Worm (Caenorhabditis elegans) whole organism, L4 larva: ENCODE data around the gene nhr-58.

Experiments used
- Y105C5A.15 ChIP-seq: fragments of 200-800 bp; sonication (Bioruptor generic); IDR thresholded peaks from 2 replicates; pipeline ENCODE4 v1.3.6; 2022; ENCODE audit warnings: missing genetic modification characterization, missing compliant biosample characterization
- Y75B8A.6 ChIP-seq: fragments of 200-800 bp; sonication (Bioruptor generic); IDR thresholded peaks from 2 replicates; pipeline ENCODE4 v1.3.6; 2022; ENCODE audit warnings: missing genetic modification reagents, missing genetic modification characterization, missing compliant biosample characterization
- ZK337.2 ChIP-seq: fragments of 200-800 bp; sonication (Bioruptor generic); IDR thresholded peaks from 2 replicates; pipeline ENCODE4 v1.3.6; 2022; ENCODE audit warnings: missing genetic modification reagents, missing genetic modification characterization, missing compliant biosample characterization
- aha-1 ChIP-seq: fragments of 150-350 bp; peaks from one replicate; lab custom pipeline; 2014; ENCODE audit warnings: missing biosample characterization, missing genetic modification characterization
- arid-1 ChIP-seq: fragments of 200-800 bp; sonication (Bioruptor generic); conservative IDR thresholded peaks from 2 replicates; pipeline ENCODE4 v1.3.6; 2022; ENCODE audit warnings: missing genetic modification reagents, missing genetic modification characterization, missing compliant biosample characterization
- attf-4 ChIP-seq: sonication (generic microtip); optimal IDR thresholded peaks from 3 replicates; lab custom pipeline; 2017; ENCODE audit warnings: missing biosample characterization, missing genetic modification characterization
- ctbp-1 ChIP-seq: fragments of 200-800 bp; sonication (Bioruptor generic); IDR thresholded peaks from 2 replicates; pipeline ENCODE4 v1.3.6; 2022; ENCODE audit warnings: missing genetic modification reagents, missing genetic modification characterization, missing compliant biosample characterization
- daf-12 ChIP-seq: fragments of 150-350 bp; optimal IDR thresholded peaks from 2 replicates; lab custom pipeline; 2014; ENCODE audit warnings: missing biosample characterization, missing genetic modification reagents, missing genetic modification characterization
- dmd-9 ChIP-seq: fragments of 200-800 bp; sonication (Bioruptor generic); IDR thresholded peaks from 2 replicates; pipeline ENCODE4 v1.3.6; 2022; ENCODE audit warnings: missing genetic modification reagents, missing genetic modification characterization, missing compliant biosample characterization
- dpl-1 ChIP-seq: fragments of 150-350 bp; optimal IDR thresholded peaks from 2 replicates; lab custom pipeline; 2014; ENCODE audit warnings: missing biosample characterization, missing genetic modification reagents, missing genetic modification characterization
- duxl-1 ChIP-seq: sonication (generic microtip); optimal IDR thresholded peaks from 2 replicates; lab custom pipeline; 2016; ENCODE audit warnings: mild to moderate bottlenecking, missing genetic modification characterization, moderate library complexity, missing compliant biosample characterization; ENCODE audit not compliant: poor library complexity
- egl-27 ChIP-seq: sonication (generic microtip); optimal IDR thresholded peaks from 3 replicates; lab custom pipeline; 2017; ENCODE audit warnings: missing biosample characterization, missing genetic modification reagents, missing genetic modification characterization
- fos-1 ChIP-seq: fragments of 150-350 bp; optimal IDR thresholded peaks from 2 replicates; lab custom pipeline; 2014; ENCODE audit warnings: missing biosample characterization, missing genetic modification characterization
- hif-1 ChIP-seq, 2 experiments: sonication (generic microtip); optimal IDR thresholded peaks; 2 replicates each; lab custom pipeline; 2016 to 2017; ENCODE audit warnings: missing compliant biosample characterization in 2 of 2, missing genetic modification characterization in 2 of 2, missing genetic modification reagents in 2 of 2, missing genotype in 2 of 2, mild to moderate bottlenecking in 1 of 2
- hlh-30 ChIP-seq: sonication (generic microtip); optimal IDR thresholded peaks from 2 replicates; lab custom pipeline; 2017; ENCODE audit warnings: antibody characterized with exemption, mild to moderate bottlenecking, missing genetic modification characterization, missing compliant biosample characterization; ENCODE audit not compliant: insufficient read depth
- hmg-1.1 ChIP-seq: fragments of 200-800 bp; sonication (Bioruptor generic); IDR thresholded peaks from 2 replicates; pipeline ENCODE4 v1.3.6; 2022; ENCODE audit warnings: missing genetic modification reagents, missing genetic modification characterization, missing compliant biosample characterization
- lin-1 ChIP-seq: fragments of 200-800 bp; sonication (Bioruptor generic); IDR thresholded peaks from 2 replicates; pipeline ENCODE4 v1.3.6; 2022; ENCODE audit warnings: missing genetic modification reagents, missing genetic modification characterization, missing compliant biosample characterization
- lin-13 ChIP-seq: fragments of 150-350 bp; optimal IDR thresholded peaks from 2 replicates; lab custom pipeline; 2014; ENCODE audit warnings: missing biosample characterization, missing genetic modification reagents, missing genetic modification characterization
- lin-15B ChIP-seq: fragments of 150-350 bp; sonication (generic microtip); optimal IDR thresholded peaks from 3 replicates; lab custom pipeline; 2014; ENCODE audit warnings: missing biosample characterization, missing genetic modification characterization
- madf-5 ChIP-seq, 2 experiments: fragments of 200-800 bp; sonication (Bioruptor generic); IDR thresholded peaks; 2 replicates each; pipeline ENCODE4 v1.3.6; 2022; ENCODE audit warnings: missing compliant biosample characterization in 2 of 2, missing genetic modification characterization in 2 of 2
- mep-1 ChIP-seq: fragments of 150-350 bp; sonication (generic microtip); optimal IDR thresholded peaks from 3 replicates; lab custom pipeline; 2014; ENCODE audit warnings: missing biosample characterization, missing genetic modification characterization
- mes-2 ChIP-seq: sonication (generic microtip); optimal IDR thresholded peaks from 2 replicates; lab custom pipeline; 2016; ENCODE audit warnings: missing genotype, mild to moderate bottlenecking, missing genetic modification characterization, missing compliant biosample characterization; ENCODE audit not compliant: poor library complexity, severe bottlenecking
- mxl-2 ChIP-seq: fragments of 200-800 bp; sonication (Bioruptor generic); conservative IDR thresholded peaks from 2 replicates; pipeline ENCODE4 v1.3.6; 2022; ENCODE audit warnings: missing genetic modification reagents, missing genetic modification characterization, missing compliant biosample characterization
- nhr-102 ChIP-seq: sonication (generic microtip); optimal IDR thresholded peaks from 2 replicates; lab custom pipeline; 2016; ENCODE audit warnings: mild to moderate bottlenecking, missing genetic modification characterization, moderate library complexity, missing compliant biosample characterization
- nhr-11 ChIP-seq: fragments of 150-350 bp; optimal IDR thresholded peaks from 2 replicates; lab custom pipeline; 2014; ENCODE audit warnings: missing biosample characterization, missing genetic modification characterization
- nhr-111 ChIP-seq: fragments of 200-800 bp; sonication (Bioruptor generic); optimal IDR thresholded peaks from 2 replicates; lab custom pipeline; 2018; ENCODE audit warnings: mild to moderate bottlenecking, missing genetic modification characterization, missing compliant biosample characterization
- nhr-237 ChIP-seq: sonication (generic microtip); optimal IDR thresholded peaks from 2 replicates; lab custom pipeline; 2017; ENCODE audit warnings: missing biosample characterization, missing genetic modification characterization
- nhr-25 ChIP-seq: sonication (generic microtip); optimal IDR thresholded peaks from 2 replicates; lab custom pipeline; 2017; ENCODE audit warnings: missing genetic modification characterization, mild to moderate bottlenecking, missing compliant biosample characterization, antibody characterized with exemption, moderate library complexity, borderline replicate concordance; ENCODE audit not compliant: insufficient read depth
- nhr-6 ChIP-seq: fragments of 150-350 bp; optimal IDR thresholded peaks from 2 replicates; lab custom pipeline; 2014; ENCODE audit warnings: missing biosample characterization, missing genetic modification characterization
- pha-4 ChIP-seq, 2 experiments: fragments of 150-350 bp in 1 of 2; fragments of 200-800 bp in 1 of 2; sonication (Bioruptor generic) in 1 of 2; IDR thresholded peaks in 1 of 2; optimal IDR thresholded peaks in 1 of 2; 2 replicates each; pipeline versions ENCODE4 v1.3.6 to Lab custom; 2014 to 2022; ENCODE audit warnings: missing genetic modification characterization in 2 of 2, missing genetic modification reagents in 2 of 2, missing biosample characterization in 1 of 2, missing compliant biosample characterization in 1 of 2
- sdz-12 ChIP-seq: fragments of 200-800 bp; sonication (Bioruptor generic); optimal IDR thresholded peaks from 2 replicates; lab custom pipeline; 2018; ENCODE audit warnings: mild to moderate bottlenecking, missing genetic modification characterization, missing compliant biosample characterization
- set-16 ChIP-seq: fragments of 200-800 bp; sonication (Bioruptor generic); IDR thresholded peaks from 2 replicates; pipeline ENCODE4 v1.3.6; 2022; ENCODE audit warnings: missing genetic modification reagents, missing genetic modification characterization, missing compliant biosample characterization
- spr-1 ChIP-seq: sonication (generic microtip); optimal IDR thresholded peaks from 2 replicates; lab custom pipeline; 2016; ENCODE audit warnings: mild to moderate bottlenecking, missing genetic modification characterization, missing compliant biosample characterization
- spr-3 ChIP-seq: fragments of 200-800 bp; sonication (Bioruptor generic); optimal IDR thresholded peaks from 2 replicates; lab custom pipeline; 2018; ENCODE audit warnings: mild to moderate bottlenecking, missing genetic modification characterization, missing compliant biosample characterization
- tra-1 ChIP-seq: fragments of 200-800 bp; sonication (Bioruptor generic); IDR thresholded peaks from 2 replicates; pipeline ENCODE4 v1.3.6; 2022; ENCODE audit warnings: missing genetic modification reagents, missing genetic modification characterization, missing compliant biosample characterization
- unc-62 ChIP-seq, 3 experiments: fragments of 150-350 bp in 1 of 3; sonication (generic microtip); optimal IDR thresholded peaks in 2 of 3; peaks in 1 of 3; 1 replicate in 1 of 3; 2 replicates in 2 of 3; lab custom pipeline; 2014 to 2017; ENCODE audit warnings: missing biosample characterization in 3 of 3, missing genetic modification characterization in 3 of 3, missing genetic modification reagents in 3 of 3, missing genotype in 1 of 3
- zip-2 ChIP-seq: fragments of 150-350 bp; optimal IDR thresholded peaks from 2 replicates; lab custom pipeline; 2014; ENCODE audit warnings: missing biosample characterization, missing genetic modification characterization

The nhr-58 gene

ce11 chrV:494284-494683 lies 37.8 kb upstream of the nhr-58 start, which contains the start of gene nhr-131 (continued):
- TF ChIP-seq zip-2 (tag; lab: Kevin White, UChicago) = no peak
- TF ChIP-seq spr-1 = no peak
- no peak for TF ChIP-seq tra-1 (GFP tag; lab: Robert Waterston, UW)
- TF ChIP-seq ZK337.2 (GFP tag; lab: Robert Waterston, UW) = no peak
- TF ChIP-seq nhr-6 (tag; lab: Kevin White, UChicago) = no peak
- no peak for TF ChIP-seq sdz-12 (GFP tag; lab: Kevin White, UChicago)
- peak; percentile 36 for TF ChIP-seq mes-2 (tag; lab: Kevin White, UChicago)
- TF ChIP-seq Y75B8A.6 (GFP tag; lab: Robert Waterston, UW) = no peak
- TF ChIP-seq fos-1 (tag; lab: Kevin White, UChicago) = no peak
- no peak for TF ChIP-seq nhr-25
- no peak for TF ChIP-seq daf-12 (tag; lab: Kevin White, UChicago)
- no peak for TF ChIP-seq Y105C5A.15
- TF ChIP-seq unc-62 (GFP tag; optimal IDR thresholded peaks at IDR 0.05 in 1 of 2; lab: Kevin White, UChicago) = no peak
- TF ChIP-seq unc-62 (tag; optimal IDR thresholded peaks at IDR 0.05; lab: Kevin White, UChicago) = no peak
- no peak for TF ChIP-seq egl-27 (tag; lab: Kevin White, UChicago)
- TF ChIP-seq madf-5 (GFP tag; IDR thresholded peaks at IDR 0.05; lab: Robert Waterston, UW) = no peak
- no peak for TF ChIP-seq ctbp-1 (GFP tag; lab: Robert Waterston, UW)
- no peak for TF ChIP-seq duxl-1 (tag; lab: Kevin White, UChicago)
- no peak for TF ChIP-seq mxl-2 (GFP tag; lab: Robert Waterston, UW)
- TF ChIP-seq dpl-1 (GFP tag; lab: Kevin White, UChicago) = no peak
- TF ChIP-seq hlh-30 (tag; lab: Kevin White, UChicago) = no peak
- TF ChIP-seq mep-1 = no peak
- TF ChIP-seq nhr-102 (tag; lab: Kevin White, UChicago) = peak; percentile 36
- no peak for TF ChIP-seq nhr-237 (tag; lab: Kevin White, UChicago)
- no peak for TF ChIP-seq hif-1 (tag; optimal IDR thresholded peaks at IDR 0.05; lab: Kevin White, UChicago)
- no peak for TF ChIP-seq spr-3 (GFP tag; lab: Kevin White, UChicago)
- TF ChIP-seq hmg-1.1 (GFP tag; lab: Robert Waterston, UW) = no peak
- TF ChIP-seq dmd-9 (GFP tag; lab: Robert Waterston, UW) = no peak
- TF ChIP-seq nhr-111 = no peak
- TF ChIP-seq lin-15B (tag; lab: Kevin White, UChicago) = no peak
- no peak for TF ChIP-seq pha-4 (GFP tag; IDR thresholded peaks at IDR 0.05; lab: Robert Waterston, UW)
- TF ChIP-seq pha-4 (tag; optimal IDR thresholded peaks at IDR 0.05; lab: Kevin White, UChicago) = no peak
- TF ChIP-seq lin-13 = no peak
- TF ChIP-seq lin-1 (GFP tag; lab: Robert Waterston, UW) = peak; percentile 58; the same call in 1 of the 2 replicates
- no peak for TF ChIP-seq nhr-11

DNA sequence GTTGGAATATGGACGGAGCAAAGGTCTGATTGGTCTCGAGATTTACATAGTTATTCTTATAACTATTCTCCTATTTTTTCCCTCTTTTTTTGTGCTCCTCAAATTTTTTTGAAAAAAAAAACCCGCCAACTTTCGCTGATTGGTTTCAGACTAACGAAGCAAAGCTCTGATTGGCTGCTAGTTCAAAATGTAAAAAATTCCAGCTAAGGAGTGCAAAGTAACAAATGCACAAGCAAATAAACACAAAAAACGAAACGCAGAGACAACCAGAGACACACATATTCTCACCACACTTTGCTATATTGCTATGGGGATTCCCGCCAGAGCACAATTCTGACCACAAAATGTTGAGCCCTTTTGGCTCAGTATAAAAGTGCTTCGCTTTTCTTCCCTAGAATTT lies 34.7 kb upstream of the nhr-58 start, which contains the start of gene T01G6.1:
Gene T01G6.1 (plus strand): TSS at position 301 of the 400 bp plus-strand sequence.
- TF ChIP-seq aha-1 (tag; lab: Kevin White, UChicago) = peak; percentile 22
- TF ChIP-seq arid-1 (GFP tag; lab: Robert Waterston, UW) = no peak

DNA sequence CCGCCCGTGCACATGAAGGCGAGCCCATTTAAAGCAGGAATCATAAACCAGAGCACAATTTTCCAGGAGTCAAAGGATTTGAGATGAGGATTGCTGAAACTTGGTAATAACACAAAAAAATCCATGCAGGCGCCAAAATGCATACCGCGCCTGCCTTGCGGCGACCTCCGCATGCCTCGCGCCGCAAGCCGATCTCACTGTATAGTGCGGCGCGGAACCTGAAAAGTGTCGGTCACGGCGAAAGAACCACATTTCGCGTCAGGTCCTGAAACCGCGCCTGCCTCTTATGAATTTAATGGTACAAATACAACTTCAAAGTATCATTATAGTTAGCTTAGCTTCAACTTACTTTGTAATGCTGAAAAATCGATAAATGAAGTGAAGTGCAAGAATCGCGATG lies 31.5 kb upstream of the nhr-58 start:
- TF ChIP-seq egl-27 (tag; lab: Kevin White, UChicago) (no peak), attf-4 (tag; lab: Kevin White, UChicago) (no peak), set-16 (GFP tag; lab: Robert Waterston, UW) (peak; percentile 54; the same call in 1 of the 2 replicates)
